Worm (Caenorhabditis elegans) whole organism, L4/young adult: ENCODE results near the gene fbxc-44.

Experiments used
- W03F9.2 ChIP-seq: fragments of 150-350 bp; optimal IDR thresholded peaks from 2 replicates; lab custom pipeline; 2014; ENCODE audit warnings: missing biosample characterization, missing genetic modification characterization
- dao-5 ChIP-seq: sonication (generic microtip); optimal IDR thresholded peaks from 2 replicates; lab custom pipeline; 2016; ENCODE audit warnings: missing genotype, missing genetic modification characterization, moderate library complexity, missing compliant biosample characterization
- him-1 ChIP-seq: sonication (generic microtip); optimal IDR thresholded peaks from 2 replicates; lab custom pipeline; 2016; ENCODE audit warnings: missing genotype, missing genetic modification reagents, missing genetic modification characterization, missing compliant biosample characterization

DNA sequence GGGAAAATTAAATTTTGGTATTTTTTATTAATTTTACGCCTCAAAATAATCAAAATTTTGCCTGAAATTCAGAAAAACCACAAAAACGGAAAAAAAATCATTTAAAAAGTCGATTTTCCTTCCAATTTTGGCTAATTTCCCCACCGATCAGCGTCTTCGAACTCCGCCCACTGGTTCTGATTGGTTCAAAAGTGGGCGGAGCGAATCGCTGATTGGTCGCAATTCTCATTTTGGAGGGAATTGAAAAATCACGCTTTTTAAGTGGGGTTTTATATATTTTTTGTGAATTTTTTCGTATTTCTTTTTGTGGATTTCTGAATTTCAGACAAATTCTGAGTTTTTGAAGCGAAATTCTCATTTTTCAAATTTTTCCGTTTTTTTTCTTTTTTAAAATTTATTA, 49.4 kb upstream of the fbxc-44 start:
- no peak for TF ChIP-seq dao-5 (tag; lab: Kevin White, UChicago)
- no peak for TF ChIP-seq W03F9.2 (tag; lab: Kevin White, UChicago)
- no peak for TF ChIP-seq him-1 (tag; lab: Kevin White, UChicago)
